Fruit fly (Drosophila melanogaster): ENCODE results near the gene CG18814.

The CG18814 gene

DNA sequence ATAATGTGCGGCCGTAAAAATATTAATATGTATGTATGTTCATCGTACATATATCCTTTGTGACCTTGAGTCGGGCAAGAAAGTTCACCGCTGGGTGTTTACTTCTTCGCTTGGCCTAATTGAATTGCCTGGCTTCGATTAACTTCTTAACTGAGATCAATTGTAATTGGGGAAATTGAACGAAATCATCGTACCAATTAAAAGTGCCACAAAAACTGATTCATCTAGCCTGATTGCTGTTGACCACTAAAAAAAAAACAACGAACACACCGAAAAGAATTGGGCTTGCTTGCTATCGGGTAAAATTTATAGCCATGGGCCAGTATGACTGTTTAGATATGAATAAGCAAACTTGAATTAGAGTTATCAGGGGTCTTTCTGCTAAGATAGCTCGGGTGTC lies 32.6 kb downstream of the CG18814 start:
- TF ChIP-seq CTCF (optimal IDR thresholded peaks at IDR 0.05) (no peak), CG8478 (optimal IDR thresholded peaks at IDR 0.05) (no peak)

DNA sequence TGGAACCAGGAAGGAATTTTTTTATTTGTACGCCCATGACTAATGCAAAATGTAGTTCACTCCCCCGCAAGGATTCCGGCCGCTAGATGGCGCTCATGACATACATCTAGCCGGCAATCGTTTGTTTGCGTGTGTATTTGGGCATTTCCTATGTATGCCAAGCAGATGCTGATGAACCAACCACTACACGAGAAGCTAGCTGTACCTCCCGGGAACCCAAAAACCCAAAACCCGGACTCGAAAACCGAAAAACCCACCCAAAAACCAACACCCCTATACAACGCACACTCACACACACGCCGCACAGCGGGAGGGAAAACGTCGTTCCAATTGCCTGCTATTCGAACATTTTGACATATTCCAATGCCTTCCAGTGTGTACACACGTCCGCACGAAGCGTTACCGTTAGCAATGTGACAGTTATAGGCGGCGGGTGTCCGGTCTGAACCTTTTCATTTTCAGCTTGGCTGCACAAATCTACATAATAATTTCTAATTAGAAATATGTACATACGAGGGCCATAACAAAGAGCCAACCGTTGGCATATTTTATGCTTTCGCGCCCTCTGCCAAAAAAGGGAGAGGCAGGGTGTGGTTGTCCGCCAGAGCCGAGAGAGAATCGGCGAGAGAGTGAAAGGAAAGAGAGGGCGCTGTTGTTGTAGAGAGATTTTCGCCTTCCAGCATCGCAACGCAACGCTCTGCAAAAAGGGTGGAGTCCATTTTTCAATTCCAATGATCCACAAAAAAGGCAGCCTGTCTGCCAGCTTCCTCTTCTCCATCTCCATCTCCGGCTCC lies 38.4 kb downstream of the CG18814 start:
- TF ChIP-seq CG8478 (optimal IDR thresholded peaks at IDR 0.05), result no peak
- peak; percentile 87 to 92 for TF ChIP-seq CTCF (optimal IDR thresholded peaks at IDR 0.05)

DNA sequence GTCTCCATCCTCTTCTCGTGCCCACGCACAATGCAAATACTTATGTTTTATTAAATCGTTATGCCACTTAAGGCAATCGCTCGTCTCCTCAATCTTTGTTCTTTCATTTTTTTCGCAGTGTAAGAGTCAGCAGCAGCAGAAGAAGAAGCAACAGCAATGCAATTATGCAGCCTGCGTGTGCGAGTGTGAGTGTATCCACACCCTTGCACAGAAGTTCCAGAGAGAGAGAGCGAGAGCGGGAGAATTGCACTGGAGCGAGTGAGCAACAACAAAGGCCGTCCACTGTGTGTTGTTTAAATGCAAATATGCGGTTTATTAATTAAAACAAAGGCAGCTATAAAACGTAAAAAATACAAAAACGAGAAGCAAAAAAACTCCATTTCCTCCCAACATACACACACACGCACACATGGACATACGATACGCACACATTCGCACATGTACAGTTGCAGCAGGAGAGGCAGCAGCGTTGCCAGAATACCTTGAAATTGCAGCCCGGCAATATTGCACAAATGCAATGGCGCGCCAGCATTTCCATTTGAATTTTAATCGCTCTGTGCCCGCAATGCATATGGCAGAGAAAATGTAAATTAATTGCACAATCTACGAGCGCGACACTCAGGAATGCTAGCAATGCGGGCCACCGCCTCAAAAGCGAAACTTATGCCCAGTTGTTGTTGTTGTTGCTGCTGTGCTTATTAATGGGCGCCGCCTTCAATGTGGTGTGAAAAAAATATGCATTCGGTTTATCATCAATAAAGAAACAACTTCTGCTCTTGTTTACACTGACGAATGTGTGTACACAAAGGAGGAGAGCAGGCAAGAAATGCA lies 39.2 kb downstream of the CG18814 start:
- TF ChIP-seq CG8478 (optimal IDR thresholded peaks at IDR 0.05) (no peak), CTCF (optimal IDR thresholded peaks at IDR 0.05) (no peak)

DNA sequence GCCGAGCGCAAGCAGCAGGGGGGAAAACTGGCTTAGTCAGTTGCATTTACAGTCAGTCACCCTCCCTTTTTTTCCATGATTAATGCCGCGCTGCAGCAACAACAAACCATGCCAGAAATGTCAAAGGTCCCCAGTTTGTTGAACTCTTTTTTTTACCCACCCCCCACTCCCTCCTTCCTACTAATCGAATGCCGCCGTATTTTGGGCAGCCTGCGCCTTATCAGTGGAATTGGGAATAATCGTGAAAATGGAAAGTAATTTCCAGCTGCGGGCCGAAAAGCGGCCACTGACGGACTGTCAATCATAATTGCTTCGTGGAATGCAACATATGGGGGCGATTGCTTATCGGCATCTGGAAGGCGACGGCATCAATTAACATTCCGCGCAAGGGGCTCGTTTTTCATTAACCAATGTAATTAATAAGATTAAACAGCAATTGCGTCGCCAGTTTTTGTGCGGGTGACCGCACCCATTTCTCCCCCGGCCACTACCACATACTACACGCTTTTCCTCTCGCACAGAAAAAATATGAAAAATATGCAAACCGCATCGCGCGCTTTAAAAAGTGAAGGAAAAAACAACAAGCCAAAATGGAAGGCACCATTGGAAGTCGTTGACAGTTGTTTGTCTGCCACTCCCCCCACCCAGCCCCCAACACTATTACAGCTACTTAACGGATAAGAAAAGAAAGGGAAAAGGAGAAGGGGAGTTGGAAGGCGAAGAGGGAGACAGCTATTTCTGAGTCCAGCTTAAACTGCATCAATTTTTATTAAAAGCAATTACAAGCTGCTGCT lies 40.0 kb downstream of the CG18814 start:
- TF ChIP-seq CTCF (optimal IDR thresholded peaks at IDR 0.05) (no peak), CG8478 (optimal IDR thresholded peaks at IDR 0.05) (no peak)

DNA sequence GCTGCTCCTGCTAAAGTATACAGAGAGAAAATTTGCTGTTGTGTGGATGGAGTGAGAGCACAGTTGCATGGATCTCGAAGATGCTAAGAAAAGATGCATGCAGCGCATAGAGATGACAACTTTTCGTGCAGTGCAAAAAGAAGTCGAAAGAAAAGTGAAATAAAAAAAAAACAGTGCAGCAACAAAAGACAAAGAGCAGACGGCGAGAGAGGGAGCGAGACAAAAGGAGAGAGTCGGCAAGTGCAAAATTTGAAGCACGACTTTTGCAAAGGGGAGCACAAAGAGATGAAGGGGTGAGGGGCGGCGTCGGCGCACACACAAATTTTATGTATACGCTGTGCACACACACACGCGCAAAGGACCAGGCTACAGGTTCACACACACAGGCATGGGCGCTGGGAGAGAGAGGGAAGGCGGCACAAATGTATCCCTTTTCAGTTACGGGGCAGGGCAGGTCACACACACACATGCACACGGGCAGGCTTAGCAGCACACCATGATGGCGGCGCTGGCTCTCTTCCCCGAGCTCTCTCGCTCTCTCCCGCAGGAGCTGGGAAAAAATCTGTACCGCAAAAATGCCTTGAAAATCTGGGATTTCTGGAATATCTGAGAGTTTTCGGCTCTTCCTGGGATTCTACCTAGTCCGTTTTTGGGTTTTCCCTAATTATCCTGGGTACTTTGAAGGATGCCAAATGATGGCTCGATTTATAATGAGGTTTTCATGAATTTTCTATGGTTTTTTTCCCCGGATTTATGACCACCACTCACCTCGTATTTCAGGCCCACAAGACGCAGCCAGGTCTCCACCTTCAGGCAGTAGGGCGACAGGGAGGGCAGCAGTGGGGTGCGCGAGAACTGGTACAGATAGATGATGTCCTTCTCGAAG lies 40.9 kb downstream of the CG18814 start:
- TF ChIP-seq CTCF (optimal IDR thresholded peaks at IDR 0.05), result no peak
- no peak for TF ChIP-seq CG8478 (optimal IDR thresholded peaks at IDR 0.05)

DNA sequence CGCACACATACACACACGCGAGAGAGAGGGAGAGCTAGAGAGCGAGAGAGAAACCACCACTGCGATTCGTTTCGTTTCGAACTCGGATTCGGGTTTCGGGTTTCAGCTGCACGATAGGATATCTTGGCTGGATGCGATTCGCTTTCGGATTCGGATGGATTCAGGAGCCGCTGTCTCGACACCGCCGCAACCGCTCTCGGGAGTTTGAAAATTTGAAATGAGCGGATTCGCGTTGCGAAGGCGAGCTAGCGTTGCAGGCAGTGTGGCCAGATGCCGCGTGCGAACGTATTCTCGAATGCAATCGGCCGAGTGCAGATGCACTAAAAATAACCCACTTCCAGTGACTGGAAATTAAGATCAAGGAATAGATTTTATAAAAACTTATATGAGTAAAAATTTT lies 41.9 kb downstream of the CG18814 start, which contains the start of gene fax:
Gene fax, minus strand, starts transcription at position 263 of the 400 bp plus-strand sequence.
- TF ChIP-seq CTCF (optimal IDR thresholded peaks at IDR 0.05), result peak in 1 of 2 experiments; percentile 60
- no peak for TF ChIP-seq CG8478 (optimal IDR thresholded peaks at IDR 0.05)

DNA sequence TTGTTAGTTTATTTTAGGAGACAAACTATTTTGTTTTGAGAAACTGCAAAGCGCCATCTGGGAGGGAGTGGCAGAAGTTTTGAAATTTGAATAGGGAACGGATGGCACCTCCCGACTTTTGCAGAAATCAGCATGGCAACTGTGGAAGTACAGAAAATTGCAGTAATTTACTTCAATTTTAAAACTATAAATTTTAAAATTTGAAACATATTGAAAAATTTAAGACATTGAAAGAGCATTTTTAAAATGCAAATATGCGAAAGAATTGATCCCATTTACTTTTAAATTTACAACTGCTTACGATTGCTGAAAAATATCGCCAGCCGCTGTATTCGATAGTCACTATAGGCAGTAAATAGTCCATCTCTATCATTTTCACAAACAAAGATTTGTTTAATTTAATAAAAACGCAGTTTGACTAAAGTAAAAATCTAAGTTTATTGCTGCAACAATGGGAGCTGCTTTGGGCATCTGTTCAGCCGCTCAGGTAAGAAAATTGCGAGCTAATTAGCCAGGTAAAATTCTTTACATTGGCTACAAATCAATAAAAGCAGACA lies 42.8 kb downstream of the CG18814 start, which contains the start of gene Serinc:
Gene Serinc, plus strand, starts transcription at position 329 of the 557 bp plus-strand sequence.
- no peak for TF ChIP-seq CG8478 (optimal IDR thresholded peaks at IDR 0.05)
- TF ChIP-seq CTCF (optimal IDR thresholded peaks at IDR 0.05), result peak; percentile 68 to 92

DNA sequence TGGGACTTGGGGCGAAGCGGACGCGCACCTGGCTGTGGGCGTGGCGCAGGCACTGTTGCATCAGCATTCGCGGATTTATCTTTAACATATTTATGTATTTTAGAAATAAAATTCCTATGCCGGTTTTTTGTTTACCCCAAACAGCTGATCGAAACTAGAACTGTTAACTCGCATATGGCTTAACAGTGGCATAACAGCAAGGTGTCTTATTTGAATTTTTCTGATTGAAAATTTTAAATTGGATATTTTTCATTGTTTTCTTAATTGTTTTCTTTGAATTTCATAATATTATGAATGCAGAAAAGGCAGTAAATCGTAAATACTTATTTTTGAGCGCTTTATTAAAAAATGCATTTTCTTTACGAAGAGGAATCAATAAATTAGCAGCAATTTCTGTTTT lies 47.4 kb downstream of the CG18814 start, which contains the start of gene GluRS-m:
Gene GluRS-m, minus strand, starts transcription at position 154 of the 400 bp plus-strand sequence.
- TF ChIP-seq CTCF (optimal IDR thresholded peaks at IDR 0.05), result no peak

DNA sequence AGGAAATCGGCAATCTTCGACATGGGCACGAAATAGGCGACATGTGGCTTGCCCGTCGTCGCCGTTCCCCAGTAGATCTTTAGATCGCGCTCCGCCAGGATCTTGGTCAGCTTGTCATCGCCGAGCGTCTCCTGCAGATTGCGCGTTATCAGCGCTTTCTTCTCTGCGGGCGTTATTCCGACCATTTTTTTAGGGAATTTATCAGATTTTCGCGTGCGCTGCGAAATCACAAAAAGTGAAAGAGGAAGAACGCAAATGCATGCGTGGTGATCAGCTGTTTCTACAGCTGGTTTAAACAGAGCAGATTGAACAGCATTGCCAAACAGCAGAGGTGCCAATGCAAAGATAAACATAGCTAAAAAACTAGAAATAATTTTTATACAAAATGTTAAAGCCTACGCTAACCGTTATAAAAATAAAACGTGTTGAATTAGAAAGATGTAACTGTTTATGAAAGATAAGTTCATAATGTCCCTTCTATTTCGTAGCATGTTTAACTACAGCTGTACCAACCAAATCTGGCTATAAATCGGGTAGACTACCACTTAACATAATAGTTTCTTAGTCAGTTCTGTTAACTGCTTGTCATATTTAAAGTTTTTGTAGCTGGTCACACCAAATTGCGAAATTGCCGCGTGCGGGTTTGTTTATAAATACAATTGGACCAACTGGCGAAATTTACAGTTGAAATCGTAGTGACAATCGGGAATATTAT lies 49.6 kb downstream of the CG18814 start, which contains the start of the genes TyrRS and CG33158:
Gene TyrRS, minus strand, starts transcription at position 244 of the 715 bp plus-strand sequence.
Gene CG33158, plus strand, starts transcription at position 539 of the 715 bp plus-strand sequence.
- no peak for TF ChIP-seq CG8478 (optimal IDR thresholded peaks at IDR 0.05)
- TF ChIP-seq CTCF (optimal IDR thresholded peaks at IDR 0.05), result no peak
